Worm (Caenorhabditis elegans): Measurements from ENCODE around the gene ceh-99.

ce11 chrII:12494067-12494477 is 25.7 kb upstream of the ceh-99 start:
- no peak for TF ChIP-seq nhr-19 (GFP tag; conservative IDR thresholded peaks at IDR 0.05)
- TF ChIP-seq unc-30 (tag; optimal IDR thresholded peaks at IDR 0.05), result no peak
- no peak for TF ChIP-seq snpc-4 (tag; optimal IDR thresholded peaks at IDR 0.05)
- TF ChIP-seq ztf-11 (tag; optimal IDR thresholded peaks at IDR 0.05), result no peak
- TF ChIP-seq hlh-17 (GFP tag; optimal IDR thresholded peaks at IDR 0.05; ENCODE audit: borderline replicate concordance), result no peak
- TF ChIP-seq ama-1 (optimal IDR thresholded peaks at IDR 0.05), result no peak
- no peak for TF ChIP-seq blmp-1 (tag; optimal IDR thresholded peaks at IDR 0.05)
- no peak for TF ChIP-seq nhr-237 (tag; optimal IDR thresholded peaks at IDR 0.05)
- no peak for TF ChIP-seq nhr-12 (tag; optimal IDR thresholded peaks at IDR 0.05)

Measured in whole organism, L1 larva.